Fruit fly (Drosophila melanogaster) Kc167 (cell line): ENCODE measurements around the gene Acam.

Source experiments
- Myc ChIP-seq: fragments of >200 bp; optimal IDR thresholded peaks from 2 replicates; lab custom pipeline; 2017; ENCODE audit warnings: missing external identifiers
- h ChIP-seq: fragments of >200 bp; optimal IDR thresholded peaks from 3 replicates; lab custom pipeline; 2018; ENCODE audit warnings: missing external identifiers
- insv ChIP-seq: fragments of >200 bp; optimal IDR thresholded peaks from 3 replicates; lab custom pipeline; 2018; ENCODE audit warnings: missing external identifiers
- psq ChIP-seq: fragments of >200 bp; optimal IDR thresholded peaks from 2 replicates; lab custom pipeline; 2017; ENCODE audit warnings: missing external identifiers
- ttk ChIP-seq: sonication (Bioruptor generic); optimal IDR thresholded peaks from 2 replicates; lab custom pipeline; 2017; ENCODE audit warnings: missing external identifiers

dm6 chr3R:25778205-25778604 lies 33.5 kb upstream of the Acam start, which contains the start of gene CG4956:
- TF ChIP-seq insv (lab: Kevin White, UChicago) = no peak
- TF ChIP-seq h (lab: Kevin White, UChicago) = no peak
- TF ChIP-seq psq = no peak
- TF ChIP-seq Myc (lab: Kevin White, UChicago) = no peak
- TF ChIP-seq ttk (lab: Kevin White, UChicago) = no peak
